Worm (Caenorhabditis elegans) whole organism, L4/young adult: ENCODE measurements around the gene R160.2.

Source experiments
- W03F9.2 ChIP-seq: fragments of 150-350 bp; optimal IDR thresholded peaks from 2 replicates; lab custom pipeline; 2014; ENCODE audit warnings: missing biosample characterization, missing genetic modification characterization
- dao-5 ChIP-seq: sonication (generic microtip); optimal IDR thresholded peaks from 2 replicates; lab custom pipeline; 2016; ENCODE audit warnings: missing genotype, missing genetic modification characterization, moderate library complexity, missing compliant biosample characterization
- him-1 ChIP-seq: sonication (generic microtip); optimal IDR thresholded peaks from 2 replicates; lab custom pipeline; 2016; ENCODE audit warnings: missing genotype, missing genetic modification reagents, missing genetic modification characterization, missing compliant biosample characterization

DNA sequence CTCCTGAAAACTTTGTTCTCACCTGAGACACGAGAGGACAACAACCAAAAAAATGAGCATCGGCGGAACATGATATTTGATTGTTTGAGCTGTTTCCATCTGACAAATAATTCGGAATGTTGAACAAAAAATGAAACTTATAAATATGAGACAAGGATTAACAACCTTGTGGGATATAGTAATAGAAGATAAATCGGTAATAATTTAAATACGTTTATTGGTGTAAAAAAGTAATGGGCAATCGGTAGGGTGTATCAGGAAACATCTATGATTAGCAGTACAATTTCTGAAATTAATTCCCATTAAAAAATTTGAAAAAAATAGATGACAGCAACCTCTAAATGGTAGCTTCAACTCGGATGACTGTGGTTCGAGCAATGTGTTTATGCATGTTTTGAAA is 9.3 kb downstream of the R160.2 start, which contains the start of gene R160.10:
- TF ChIP-seq dao-5 (tag; lab: Kevin White, UChicago) = no peak
- TF ChIP-seq W03F9.2 (tag; lab: Kevin White, UChicago) = no peak
- no peak for TF ChIP-seq him-1 (tag; lab: Kevin White, UChicago)
